Worm (Caenorhabditis elegans) whole organism, mixed stage, embryonic: Measurements from ENCODE around the gene hgrs-1.

Experiments used
- blmp-1 ChIP-seq: fragments of 150-350 bp; optimal IDR thresholded peaks from 2 replicates; lab custom pipeline; 2014; ENCODE audit warnings: missing biosample characterization, missing genetic modification characterization
- ceh-83 ChIP-seq: fragments of 200-800 bp; sonication (Bioruptor generic); optimal IDR thresholded peaks from 2 replicates; lab custom pipeline; 2018; ENCODE audit warnings: mild to moderate bottlenecking, missing genetic modification characterization, missing compliant biosample characterization
- ces-1 ChIP-seq: fragments of 150-350 bp; optimal IDR thresholded peaks from 2 replicates; lab custom pipeline; 2014; ENCODE audit warnings: missing biosample characterization, missing genetic modification reagents, missing genetic modification characterization
- drap-1 ChIP-seq: fragments of 200-800 bp; sonication (Bioruptor generic); optimal IDR thresholded peaks from 3 replicates; lab custom pipeline; 2018; ENCODE audit warnings: mild to moderate bottlenecking, missing genetic modification characterization, missing compliant biosample characterization
- elt-1 ChIP-seq: sonication (generic microtip); optimal IDR thresholded peaks from 2 replicates; lab custom pipeline; 2017; ENCODE audit warnings: missing genetic modification characterization, mild to moderate bottlenecking, missing compliant biosample characterization, antibody characterized with exemption, moderate library complexity, borderline replicate concordance; ENCODE audit not compliant: insufficient read depth
- lsy-2 ChIP-seq: fragments of 150-350 bp; optimal IDR thresholded peaks from 2 replicates; lab custom pipeline; 2014; ENCODE audit warnings: missing biosample characterization, missing genetic modification characterization
- mab-5 ChIP-seq: fragments of 150-350 bp; optimal IDR thresholded peaks from 2 replicates; lab custom pipeline; 2014; ENCODE audit warnings: missing biosample characterization, missing genetic modification characterization
- mep-1 ChIP-seq: fragments of 150-350 bp; optimal IDR thresholded peaks from 2 replicates; lab custom pipeline; 2017; ENCODE audit warnings: missing biosample characterization, missing genetic modification reagents, missing genetic modification characterization, inconsistent platforms
- nhr-28 ChIP-seq: fragments of 150-350 bp; optimal IDR thresholded peaks from 2 replicates; lab custom pipeline; 2014; ENCODE audit warnings: missing biosample characterization, missing genetic modification characterization
- pha-4 ChIP-seq: fragments of 150-350 bp; optimal IDR thresholded peaks from 2 replicates; lab custom pipeline; 2018; ENCODE audit warnings: missing biosample characterization, missing genetic modification reagents, missing genetic modification characterization
- snpc-4 ChIP-seq: fragments of 150-350 bp; optimal IDR thresholded peaks from 2 replicates; lab custom pipeline; 2014; ENCODE audit warnings: missing biosample characterization, missing genetic modification characterization
- unc-39 ChIP-seq: fragments of 150-350 bp; optimal IDR thresholded peaks from 2 replicates; lab custom pipeline; 2014; ENCODE audit warnings: missing biosample characterization, missing genetic modification characterization
- ztf-11 ChIP-seq: fragments of 150-350 bp; optimal IDR thresholded peaks from 2 replicates; lab custom pipeline; 2014; ENCODE audit warnings: missing biosample characterization, missing genetic modification characterization

DNA sequence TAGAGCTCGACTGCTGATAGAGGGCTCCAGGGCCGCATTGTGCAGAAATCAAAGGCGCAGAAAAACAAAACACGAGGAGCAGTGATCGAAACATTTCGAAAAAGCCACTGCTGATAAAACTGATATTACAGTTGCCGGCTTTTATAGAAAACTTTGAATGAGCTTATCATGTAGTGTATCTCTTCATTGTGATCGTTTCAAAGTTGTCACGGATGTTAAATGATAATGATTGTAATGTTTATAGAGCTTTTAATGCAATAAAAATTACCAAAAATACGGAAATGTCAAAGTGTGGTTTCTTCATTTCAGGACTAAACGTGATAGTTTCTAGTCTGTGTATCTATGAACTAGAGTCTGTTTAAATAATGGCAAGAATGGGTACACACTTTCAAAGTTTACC is 37.2 kb downstream of the hgrs-1 start, which contains the start of gene clec-52:
- TF ChIP-seq blmp-1 = no peak
- TF ChIP-seq nhr-28 (tag; lab: Kevin White, UChicago) = no peak
- TF ChIP-seq mep-1 (tag; lab: Kevin White, UChicago) = no peak
- no peak for TF ChIP-seq ztf-11 (tag; lab: Kevin White, UChicago)
- TF ChIP-seq mab-5 (tag; lab: Kevin White, UChicago) = no peak
- TF ChIP-seq ceh-83 (GFP tag; lab: Kevin White, UChicago) = no peak
- TF ChIP-seq elt-1 (tag; lab: Kevin White, UChicago) = no peak
- no peak for TF ChIP-seq drap-1
- no peak for TF ChIP-seq ces-1 (GFP tag; lab: Kevin White, UChicago)
- TF ChIP-seq snpc-4 (tag; lab: Kevin White, UChicago) = no peak
- no peak for TF ChIP-seq lsy-2
- no peak for TF ChIP-seq unc-39 (tag; lab: Kevin White, UChicago)
- TF ChIP-seq pha-4 (tag; lab: Kevin White, UChicago) = no peak
